Worm (Caenorhabditis elegans) whole organism, L2 larva: Measurements from ENCODE around the gene irld-9.

Experiments used
- C34F6.9 ChIP-seq: fragments of 150-350 bp; optimal IDR thresholded peaks from 2 replicates; lab custom pipeline; 2014; ENCODE audit warnings: missing biosample characterization, missing genetic modification characterization
- F13H6.1 ChIP-seq: sonication (generic microtip); optimal IDR thresholded peaks from 2 replicates; lab custom pipeline; 2016; ENCODE audit warnings: missing genetic modification characterization, missing compliant biosample characterization
- R02D3.7 ChIP-seq: fragments of 150-350 bp; optimal IDR thresholded peaks from 2 replicates; lab custom pipeline; 2014; ENCODE audit warnings: missing biosample characterization, missing genetic modification characterization
- Y55F3AM.14 ChIP-seq: fragments of 200-800 bp; sonication (Bioruptor generic); optimal IDR thresholded peaks from 2 replicates; lab custom pipeline; 2018; ENCODE audit warnings: mild to moderate bottlenecking, missing genetic modification characterization, missing compliant biosample characterization
- alr-1 ChIP-seq: fragments of 150-350 bp; optimal IDR thresholded peaks from 2 replicates; lab custom pipeline; 2014; ENCODE audit warnings: missing biosample characterization, missing genetic modification characterization
- ama-1 ChIP-seq: fragments of 150-350 bp; optimal IDR thresholded peaks from 2 replicates; lab custom pipeline; 2018; ENCODE audit warnings: inconsistent platforms
- ceh-16 ChIP-seq: fragments of 150-350 bp; optimal IDR thresholded peaks from 2 replicates; lab custom pipeline; 2014; ENCODE audit warnings: missing biosample characterization, missing genetic modification characterization
- ceh-82 ChIP-seq: fragments of 150-350 bp; optimal IDR thresholded peaks from 2 replicates; lab custom pipeline; 2014; ENCODE audit warnings: missing biosample characterization, missing genetic modification characterization
- crh-2 ChIP-seq: sonication (generic microtip); optimal IDR thresholded peaks from 2 replicates; lab custom pipeline; 2017; ENCODE audit warnings: missing biosample characterization, missing genetic modification characterization
- dmd-4 ChIP-seq: sonication (generic microtip); optimal IDR thresholded peaks from 2 replicates; lab custom pipeline; 2017; ENCODE audit warnings: missing biosample characterization, missing genetic modification characterization
- egl-27 ChIP-seq: sonication (generic microtip); optimal IDR thresholded peaks from 3 replicates; lab custom pipeline; 2017; ENCODE audit warnings: missing biosample characterization, missing genetic modification reagents, missing genetic modification characterization
- elt-1 ChIP-seq: fragments of 150-350 bp; optimal IDR thresholded peaks from 2 replicates; lab custom pipeline; 2014; ENCODE audit warnings: missing biosample characterization, missing genetic modification characterization
- gmeb-1 ChIP-seq: fragments of 150-350 bp; optimal IDR thresholded peaks from 2 replicates; lab custom pipeline; 2014; ENCODE audit warnings: missing biosample characterization, missing genetic modification characterization
- lin-13 ChIP-seq: fragments of 150-350 bp; optimal IDR thresholded peaks from 2 replicates; lab custom pipeline; 2014; ENCODE audit warnings: missing biosample characterization, missing genetic modification reagents, missing genetic modification characterization
- lin-39 ChIP-seq: fragments of 150-350 bp; optimal IDR thresholded peaks from 2 replicates; lab custom pipeline; 2014; ENCODE audit warnings: missing biosample characterization, missing genetic modification reagents, missing genetic modification characterization
- lsy-2 ChIP-seq, 2 experiments: fragments of 150-350 bp in 1 of 2; sonication (generic microtip) in 1 of 2; optimal IDR thresholded peaks; 2 replicates each; lab custom pipeline; 2014 to 2017; ENCODE audit warnings: missing biosample characterization in 2 of 2, missing genetic modification characterization in 2 of 2
- mab-5 ChIP-seq: fragments of 150-350 bp; optimal IDR thresholded peaks from 2 replicates; lab custom pipeline; 2014; ENCODE audit warnings: missing biosample characterization, missing genetic modification characterization
- mbf-1 ChIP-seq: sonication (generic microtip); optimal IDR thresholded peaks from 2 replicates; lab custom pipeline; 2017; ENCODE audit warnings: missing biosample characterization, missing genetic modification characterization
- mdl-1 ChIP-seq, 2 experiments: fragments of 150-350 bp in 1 of 2; sonication (generic microtip) in 1 of 2; optimal IDR thresholded peaks; 2 replicates each; lab custom pipeline; 2017; ENCODE audit warnings: missing biosample characterization in 2 of 2, missing genetic modification characterization in 2 of 2
- nhr-11 ChIP-seq: fragments of 150-350 bp; optimal IDR thresholded peaks from 2 replicates; lab custom pipeline; 2014; ENCODE audit warnings: missing biosample characterization, missing genetic modification characterization
- nhr-12 ChIP-seq: fragments of 150-350 bp; optimal IDR thresholded peaks from 2 replicates; lab custom pipeline; 2014; ENCODE audit warnings: missing biosample characterization, missing genetic modification characterization
- nhr-129 ChIP-seq: fragments of 150-350 bp; optimal IDR thresholded peaks from 2 replicates; lab custom pipeline; 2014; ENCODE audit warnings: missing biosample characterization, missing genetic modification characterization
- nhr-21 ChIP-seq: fragments of 150-350 bp; optimal IDR thresholded peaks from 2 replicates; lab custom pipeline; 2014; ENCODE audit warnings: missing biosample characterization, missing genetic modification characterization
- nhr-23 ChIP-seq: fragments of 150-350 bp; optimal IDR thresholded peaks from 2 replicates; lab custom pipeline; 2014; ENCODE audit warnings: missing biosample characterization, missing genetic modification reagents, missing genetic modification characterization
- nhr-237 ChIP-seq: fragments of 150-350 bp; optimal IDR thresholded peaks from 2 replicates; lab custom pipeline; 2014; ENCODE audit warnings: missing biosample characterization, missing genetic modification characterization
- nhr-25 ChIP-seq: fragments of 150-350 bp; sonication (generic microtip); optimal IDR thresholded peaks from 3 replicates; lab custom pipeline; 2014; ENCODE audit warnings: missing biosample characterization, missing genetic modification characterization
- nhr-6 ChIP-seq: fragments of 150-350 bp; optimal IDR thresholded peaks from 2 replicates; lab custom pipeline; 2014; ENCODE audit warnings: missing biosample characterization, missing genetic modification characterization
- nhr-77 ChIP-seq: fragments of 150-350 bp; optimal IDR thresholded peaks from 2 replicates; lab custom pipeline; 2014; ENCODE audit warnings: missing biosample characterization, missing genetic modification characterization
- peb-1 ChIP-seq: fragments of 150-350 bp; optimal IDR thresholded peaks from 2 replicates; lab custom pipeline; 2014; ENCODE audit warnings: missing biosample characterization, missing genetic modification characterization
- sma-3 ChIP-seq: sonication (generic microtip); optimal IDR thresholded peaks from 2 replicates; lab custom pipeline; 2016; ENCODE audit warnings: missing genetic modification reagents, missing genetic modification characterization, missing compliant biosample characterization
- sma-9 ChIP-seq, 2 experiments: fragments of 150-350 bp in 1 of 2; sonication (generic microtip) in 1 of 2; optimal IDR thresholded peaks; 2 replicates each; lab custom pipeline; 2014 to 2016; ENCODE audit warnings: missing genetic modification characterization in 2 of 2, mild to moderate bottlenecking in 1 of 2, missing biosample characterization in 1 of 2, missing compliant biosample characterization in 1 of 2, missing genetic modification reagents in 1 of 2, moderate library complexity in 1 of 2
- snpc-4 ChIP-seq: fragments of 150-350 bp; optimal IDR thresholded peaks from 2 replicates; lab custom pipeline; 2014; ENCODE audit warnings: missing biosample characterization, missing genetic modification characterization
- unc-39 ChIP-seq: fragments of 150-350 bp; optimal IDR thresholded peaks from 2 replicates; lab custom pipeline; 2014; ENCODE audit warnings: missing biosample characterization, missing genetic modification characterization
- unc-55 ChIP-seq: fragments of 150-350 bp; sonication (generic microtip); optimal IDR thresholded peaks from 3 replicates; lab custom pipeline; 2014; ENCODE audit warnings: missing biosample characterization, missing genetic modification reagents, missing genetic modification characterization
- unc-62 ChIP-seq: fragments of 150-350 bp; optimal IDR thresholded peaks from 2 replicates; lab custom pipeline; 2014; ENCODE audit warnings: missing biosample characterization, missing genetic modification reagents, missing genetic modification characterization
- zag-1 ChIP-seq: fragments of 150-350 bp; optimal IDR thresholded peaks from 2 replicates; lab custom pipeline; 2014; ENCODE audit warnings: missing biosample characterization, missing genetic modification characterization
- ztf-11 ChIP-seq: sonication (generic microtip); optimal IDR thresholded peaks from 2 replicates; lab custom pipeline; 2017; ENCODE audit warnings: missing biosample characterization, missing genetic modification characterization
- ztf-4 ChIP-seq: fragments of 150-350 bp; optimal IDR thresholded peaks from 2 replicates; lab custom pipeline; 2014; ENCODE audit warnings: missing biosample characterization, missing genetic modification characterization

Gene irld-9

ce11 chrII:1738844-1739243 is at the start of gene irld-9, which contains the start of gene irld-33:
Gene irld-9, minus strand, starts transcription at chrII:1738944.
Gene irld-33, plus strand, starts transcription at chrII:1739052.
- no peak for TF ChIP-seq Y55F3AM.14 (GFP tag; lab: Kevin White, UChicago)
- TF ChIP-seq peb-1 (tag; lab: Kevin White, UChicago) = no peak
- no peak for TF ChIP-seq zag-1
- TF ChIP-seq nhr-23 (tag; lab: Kevin White, UChicago) = no peak
- no peak for TF ChIP-seq lin-39 (tag; lab: Kevin White, UChicago)
- no peak for TF ChIP-seq nhr-12 (tag; lab: Kevin White, UChicago)
- TF ChIP-seq nhr-77 (tag; lab: Kevin White, UChicago) = no peak
- TF ChIP-seq mbf-1 = no peak
- no peak for TF ChIP-seq lsy-2 (tag; optimal IDR thresholded peaks at IDR 0.05; lab: Kevin White, UChicago)
- no peak for TF ChIP-seq ztf-11
- no peak for TF ChIP-seq F13H6.1
- TF ChIP-seq mdl-1 (tag; optimal IDR thresholded peaks at IDR 0.05; lab: Kevin White, UChicago) = no peak
- no peak for TF ChIP-seq nhr-129
- no peak for TF ChIP-seq egl-27 (tag; lab: Kevin White, UChicago)
- TF ChIP-seq nhr-25 (tag; lab: Kevin White, UChicago) = no peak
- TF ChIP-seq unc-62 (GFP tag; lab: Kevin White, UChicago) = no peak
- no peak for TF ChIP-seq lin-13
- TF ChIP-seq ama-1 (lab: Kevin White, UChicago) = no peak
- no peak for TF ChIP-seq alr-1 (tag; lab: Kevin White, UChicago)
- TF ChIP-seq sma-3 (GFP tag; lab: Kevin White, UChicago) = no peak

- no peak for TF ChIP-seq ceh-82 (tag; lab: Kevin White, UChicago)
- TF ChIP-seq nhr-21 (tag; lab: Kevin White, UChicago) = no peak
- no peak for TF ChIP-seq C34F6.9 (tag; lab: Kevin White, UChicago)
- TF ChIP-seq ceh-16 (tag; lab: Kevin White, UChicago) = no peak
- TF ChIP-seq Y55F3AM.14 (GFP tag; lab: Kevin White, UChicago) = no peak
- no peak for TF ChIP-seq zag-1
- no peak for TF ChIP-seq ztf-4 (tag; lab: Kevin White, UChicago)
These were observed 49.3 kb upstream of the irld-9 start, which contains the start of the genes C08F1.6 and fbxb-13 for ce11 chrII:1788087-1788486. Gene C08F1.6, minus strand, starts transcription at chrII:1788187. Gene fbxb-13, plus strand, starts transcription at chrII:1788277.

ce11 chrII:1787208-1787607 is 48.5 kb upstream of the irld-9 start:
- no peak for TF ChIP-seq R02D3.7
- no peak for TF ChIP-seq unc-39 (tag; lab: Kevin White, UChicago)
- no peak for TF ChIP-seq nhr-21 (tag; lab: Kevin White, UChicago)
- no peak for TF ChIP-seq sma-9 (GFP tag; optimal IDR thresholded peaks at IDR 0.05; lab: Kevin White, UChicago)
- TF ChIP-seq sma-9 (tag; optimal IDR thresholded peaks at IDR 0.05; lab: Kevin White, UChicago) = no peak
- no peak for TF ChIP-seq mab-5
- TF ChIP-seq nhr-77 (tag; lab: Kevin White, UChicago) = no peak
- TF ChIP-seq crh-2 (tag; lab: Kevin White, UChicago) = no peak
- TF ChIP-seq, all 48 proteins: peak for 0

ce11 chrII:1786209-1786608 is 47.5 kb upstream of the irld-9 start, which contains the start of gene C08F1.10:
Gene C08F1.10, minus strand, starts transcription at chrII:1786309.
- TF ChIP-seq Y55F3AM.14 (GFP tag; lab: Kevin White, UChicago) = no peak
- no peak for TF ChIP-seq nhr-129
- no peak for TF ChIP-seq elt-1
- no peak for TF ChIP-seq unc-55 (GFP tag; lab: Kevin White, UChicago)
- no peak for TF ChIP-seq F13H6.1
- no peak for TF ChIP-seq ztf-4 (tag; lab: Kevin White, UChicago)
- TF ChIP-seq nhr-23 (tag; lab: Kevin White, UChicago) = no peak
- TF ChIP-seq ama-1 (lab: Kevin White, UChicago) = no peak
- no peak for TF ChIP-seq nhr-77 (tag; lab: Kevin White, UChicago)
- TF ChIP-seq ztf-11 = no peak
- no peak for TF ChIP-seq snpc-4 (tag; lab: Kevin White, UChicago)
- no peak for TF ChIP-seq unc-39 (tag; lab: Kevin White, UChicago)

DNA sequence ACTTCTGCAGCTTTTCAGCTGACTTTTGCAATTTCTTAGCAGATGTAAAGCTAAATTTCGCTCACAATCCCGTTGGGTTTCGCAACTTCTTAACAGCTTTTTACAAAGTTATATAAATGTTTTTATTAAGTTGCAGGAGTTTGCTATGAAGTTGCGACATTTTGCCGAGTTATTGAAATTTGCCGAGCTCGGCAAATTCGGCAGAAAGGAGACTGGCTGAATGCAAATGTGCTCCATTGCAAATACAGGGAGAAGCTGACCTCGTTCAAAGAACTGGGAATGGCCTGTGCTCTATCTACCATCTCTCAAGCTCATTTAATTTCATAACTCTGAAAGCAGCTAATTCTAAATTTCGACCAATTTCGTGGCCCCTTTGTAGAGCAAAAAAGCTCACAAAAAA is 46.1 kb upstream of the irld-9 start, which contains the start of gene C08F1.11:
Gene C08F1.11, minus strand, starts transcription at position 101 of the 400 bp plus-strand sequence.
- no peak for TF ChIP-seq crh-2 (tag; lab: Kevin White, UChicago)
- no peak for TF ChIP-seq mdl-1 (tag; optimal IDR thresholded peaks at IDR 0.05; lab: Kevin White, UChicago)
- no peak for TF ChIP-seq gmeb-1
- no peak for TF ChIP-seq nhr-6
- no peak for TF ChIP-seq nhr-11 (tag; lab: Kevin White, UChicago)
- TF ChIP-seq lin-13 = no peak
- TF ChIP-seq nhr-237 (tag; lab: Kevin White, UChicago) = no peak
- no peak for TF ChIP-seq C34F6.9 (tag; lab: Kevin White, UChicago)
- no peak for TF ChIP-seq unc-39 (tag; lab: Kevin White, UChicago)
- no peak for TF ChIP-seq ztf-4 (tag; lab: Kevin White, UChicago)
- no peak for TF ChIP-seq dmd-4 (tag; lab: Kevin White, UChicago)
